Worm (Caenorhabditis elegans) whole organism, midembryonic: Measurements from ENCODE around the gene unc-6.

ENCODE experiments used
- T22C8.4 ChIP-seq: fragments of 200-800 bp; sonication (Bioruptor generic); IDR thresholded peaks from 2 replicates; pipeline ENCODE4 v1.3.6; 2022; ENCODE audit warnings: missing genetic modification characterization, missing compliant biosample characterization
- ref-1 ChIP-seq: fragments of 200-800 bp; sonication (Bioruptor generic); conservative IDR thresholded peaks from 2 replicates; pipeline ENCODE4 v1.3.6; 2022; ENCODE audit warnings: missing genetic modification reagents, missing genetic modification characterization, missing compliant biosample characterization
- tab-1 ChIP-seq: fragments of 200-800 bp; sonication (Bioruptor generic); IDR thresholded peaks from 2 replicates; pipeline ENCODE4 v1.3.6; 2022; ENCODE audit warnings: missing genetic modification characterization, missing compliant biosample characterization
- ztf-23 ChIP-seq: fragments of 200-800 bp; sonication (Bioruptor generic); IDR thresholded peaks from 2 replicates; pipeline ENCODE4 v1.3.6; 2022; ENCODE audit warnings: missing genetic modification reagents, missing genetic modification characterization, missing compliant biosample characterization

DNA sequence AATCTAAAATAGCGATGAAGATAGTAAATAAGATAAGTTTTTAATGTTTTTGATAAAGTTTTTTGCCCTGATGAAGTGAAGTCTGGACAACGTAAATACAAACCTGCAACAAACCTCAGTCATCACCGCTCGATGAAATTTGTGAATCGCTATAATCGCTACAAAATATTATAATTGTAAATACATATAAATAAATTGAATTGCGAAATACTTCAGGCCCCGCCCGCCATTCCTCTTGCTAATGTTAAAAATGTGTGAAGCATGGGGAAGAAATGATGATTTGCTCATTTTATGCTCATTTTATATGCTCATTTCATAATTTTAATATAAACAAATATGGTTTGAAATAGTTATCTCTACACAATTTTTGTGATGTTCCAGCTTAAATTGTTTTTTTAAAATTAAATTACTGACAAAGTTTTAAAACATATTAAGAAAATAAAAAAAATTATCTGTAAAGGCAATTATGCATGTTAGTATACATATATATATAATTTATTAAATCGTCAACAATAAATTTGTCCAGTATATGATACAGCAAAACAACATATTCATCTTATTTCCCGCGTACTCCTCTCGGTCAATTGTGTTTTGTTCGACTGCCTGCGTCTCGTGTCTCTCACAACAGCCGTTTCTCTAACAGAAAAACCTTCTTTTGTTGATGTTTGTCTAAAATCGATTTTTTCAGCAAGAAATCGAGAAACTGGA is 14.7 kb downstream of the unc-6 start, which contains the start of gene sid-5:
- TF ChIP-seq ref-1, result no peak
- TF ChIP-seq ztf-23, result no peak
- TF ChIP-seq T22C8.4 (GFP tag; lab: Robert Waterston, UW), result no peak
- TF ChIP-seq tab-1 (GFP tag; lab: Robert Waterston, UW), result no peak
